Worm (Caenorhabditis elegans): Measurements from ENCODE around the gene F54C8.6.

ce11 chrIII:9461894-9462784 lies 12.4 kb upstream of the F54C8.6 start:
- no peak for TF ChIP-seq sea-1 (GFP tag; conservative IDR thresholded peaks at IDR 0.05)
- TF ChIP-seq ama-1 (optimal IDR thresholded peaks at IDR 0.05) = no peak
- no peak for TF ChIP-seq hmbx-1 (tag; optimal IDR thresholded peaks at IDR 0.05)
- no peak for TF ChIP-seq ets-7 (tag; optimal IDR thresholded peaks at IDR 0.05)
- no peak for TF ChIP-seq scrt-1 (GFP tag; IDR thresholded peaks at IDR 0.05)
- TF ChIP-seq flt-1 (GFP tag; IDR thresholded peaks at IDR 0.05) = no peak
